Worm (Caenorhabditis elegans) whole organism, L1 larva: ENCODE data around the gene F53F4.18.

Experiments
- F16B12.6 ChIP-seq: fragments of 150-350 bp; optimal IDR thresholded peaks from 2 replicates; lab custom pipeline; 2014; ENCODE audit warnings: missing biosample characterization, missing genetic modification characterization
- dpl-1 ChIP-seq, 3 experiments: fragments of 150-350 bp in 2 of 3; sonication (generic microtip) in 1 of 3; optimal IDR thresholded peaks; 2 replicates each; lab custom pipeline; 2014 to 2017; ENCODE audit warnings: missing biosample characterization in 3 of 3, missing genetic modification characterization in 3 of 3, missing genetic modification reagents in 3 of 3
- nhr-77 ChIP-seq: fragments of 150-350 bp; optimal IDR thresholded peaks from 2 replicates; lab custom pipeline; 2014; ENCODE audit warnings: missing biosample characterization, missing genetic modification characterization
- rnt-1 ChIP-seq: sonication (generic microtip); optimal IDR thresholded peaks from 2 replicates; lab custom pipeline; 2016; ENCODE audit warnings: mild to moderate bottlenecking, missing genetic modification characterization, moderate library complexity, missing compliant biosample characterization
- skn-1 ChIP-seq: fragments of 150-350 bp; optimal IDR thresholded peaks from 2 replicates; lab custom pipeline; 2014; ENCODE audit warnings: missing biosample characterization, missing genetic modification characterization
- zip-4 ChIP-seq: fragments of 200-800 bp; sonication (Bioruptor generic); optimal IDR thresholded peaks from 2 replicates; lab custom pipeline; 2018; ENCODE audit warnings: mild to moderate bottlenecking, missing genetic modification characterization, moderate library complexity, missing compliant biosample characterization

DNA sequence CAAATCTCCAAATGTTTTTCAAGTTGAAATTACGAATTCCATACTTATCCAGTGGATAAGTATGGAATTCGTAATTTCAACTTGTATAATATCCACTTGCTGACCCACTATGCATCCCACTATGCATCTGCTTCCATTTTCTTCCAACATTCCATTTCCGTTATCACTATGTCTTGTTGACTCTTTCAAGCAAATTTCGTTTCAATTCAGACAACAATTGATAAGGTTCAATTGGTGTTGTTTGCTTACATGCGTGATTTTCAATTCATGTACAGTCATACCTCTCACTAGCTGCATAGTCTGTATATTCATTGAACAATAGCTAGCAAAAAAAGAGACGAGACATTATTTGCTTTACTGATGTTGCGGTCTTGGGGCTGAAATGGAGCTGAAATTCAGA is 13.1 kb upstream of the F53F4.18 start:
- TF ChIP-seq skn-1 (tag; lab: Kevin White, UChicago): no peak
- no peak for TF ChIP-seq rnt-1
- TF ChIP-seq nhr-77 (tag; lab: Kevin White, UChicago): no peak
- TF ChIP-seq zip-4 (GFP tag; lab: Kevin White, UChicago): no peak
- TF ChIP-seq dpl-1 (GFP tag; optimal IDR thresholded peaks at IDR 0.05; lab: Kevin White, UChicago): no peak
- TF ChIP-seq F16B12.6 (tag; lab: Kevin White, UChicago): no peak
